Worm (Caenorhabditis elegans): ENCODE measurements around the gene ssp-34.

DNA sequence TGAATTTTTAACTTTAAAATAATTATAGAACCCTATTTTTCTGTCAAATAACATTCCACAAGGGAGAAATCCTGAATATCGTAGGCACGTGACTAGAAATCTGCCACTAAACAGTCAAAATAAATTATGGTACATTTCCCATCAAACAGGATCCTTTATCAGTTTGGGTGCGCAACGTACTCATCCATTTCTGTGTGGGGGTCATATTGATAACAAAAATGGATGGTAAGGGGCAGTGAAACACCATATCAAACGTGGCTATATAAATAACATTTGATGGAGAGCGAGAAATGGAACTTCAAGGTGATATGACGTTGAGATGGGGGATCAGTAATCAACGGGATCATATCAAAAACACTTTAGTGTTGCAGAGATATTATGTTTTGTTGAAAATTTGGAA is 45.7 kb upstream of the ssp-34 start:
- TF ChIP-seq hmbx-1 (tag; optimal IDR thresholded peaks at IDR 0.05) (no peak), B0310.2 (tag; optimal IDR thresholded peaks at IDR 0.05) (no peak), ama-1 (optimal IDR thresholded peaks at IDR 0.05) (no peak)
